Fruit fly (Drosophila melanogaster): Measurements from ENCODE around the gene CG5235.

The CG5235 gene

dm6 chr3L:16049955-16050886 lies 40.0 kb downstream of the CG5235 start:
- TF ChIP-seq CG17801 (GFP tag; optimal IDR thresholded peaks at IDR 0.05; ENCODE audit: partially characterized antibody) = peak; percentile 73

- TF ChIP-seq CG17801 (GFP tag; optimal IDR thresholded peaks at IDR 0.05; ENCODE audit: partially characterized antibody) = no peak
Measured at dm6 chr3L:16048722-16049459, 41.3 kb downstream of the CG5235 start.

dm6 chr3L:16048086-16048485 lies 42.1 kb downstream of the CG5235 start:
- no peak for TF ChIP-seq CG17801 (GFP tag; optimal IDR thresholded peaks at IDR 0.05; ENCODE audit: partially characterized antibody)

dm6 chr3L:16047105-16047504 lies 43.1 kb downstream of the CG5235 start:
- no peak for TF ChIP-seq CG17801 (GFP tag; optimal IDR thresholded peaks at IDR 0.05; ENCODE audit: partially characterized antibody)

- TF ChIP-seq CG17801 (GFP tag; optimal IDR thresholded peaks at IDR 0.05; ENCODE audit: partially characterized antibody) = peak; percentile 61
Measured at dm6 chr3L:16046387-16047066, 43.7 kb downstream of the CG5235 start.

dm6 chr3L:16045831-16046336 lies 44.3 kb downstream of the CG5235 start:
- peak; percentile 97 for TF ChIP-seq CG17801 (GFP tag; optimal IDR thresholded peaks at IDR 0.05; ENCODE audit: partially characterized antibody)

dm6 chr3L:16045083-16045830 lies 44.9 kb downstream of the CG5235 start:
- TF ChIP-seq CG17801 (GFP tag; optimal IDR thresholded peaks at IDR 0.05; ENCODE audit: partially characterized antibody) = no peak

- no peak for TF ChIP-seq CG17801 (GFP tag; optimal IDR thresholded peaks at IDR 0.05; ENCODE audit: partially characterized antibody)
Measured at dm6 chr3L:16043782-16044352, 46.3 kb downstream of the CG5235 start.

- TF ChIP-seq CG17801 (GFP tag; optimal IDR thresholded peaks at IDR 0.05; ENCODE audit: partially characterized antibody) = peak; percentile 20
Measured at dm6 chr3L:16043045-16043781, 47.0 kb downstream of the CG5235 start.

- TF ChIP-seq CG17801 (GFP tag; optimal IDR thresholded peaks at IDR 0.05; ENCODE audit: partially characterized antibody) = no peak
Measured at dm6 chr3L:16042640-16043039, 47.6 kb downstream of the CG5235 start.

- no peak for TF ChIP-seq CG17801 (GFP tag; optimal IDR thresholded peaks at IDR 0.05; ENCODE audit: partially characterized antibody)
Measured at dm6 chr3L:16042080-16042344, 48.2 kb downstream of the CG5235 start.

dm6 chr3L:16041260-16042079 lies 48.7 kb downstream of the CG5235 start:
- TF ChIP-seq CG17801 (GFP tag; optimal IDR thresholded peaks at IDR 0.05; ENCODE audit: partially characterized antibody) = no peak

dm6 chr3L:16040389-16040788 lies 49.8 kb downstream of the CG5235 start:
- no peak for TF ChIP-seq CG17801 (GFP tag; optimal IDR thresholded peaks at IDR 0.05; ENCODE audit: partially characterized antibody)

All from ovary, adult (tissue).